Worm (Caenorhabditis elegans): ENCODE data around the gene nsph-3.1.
"Not testable (repeated sequence)": the region's sequence is repeated elsewhere in the genome, so short reads cannot be mapped to it uniquely, and the experiment has no call there.

DNA sequence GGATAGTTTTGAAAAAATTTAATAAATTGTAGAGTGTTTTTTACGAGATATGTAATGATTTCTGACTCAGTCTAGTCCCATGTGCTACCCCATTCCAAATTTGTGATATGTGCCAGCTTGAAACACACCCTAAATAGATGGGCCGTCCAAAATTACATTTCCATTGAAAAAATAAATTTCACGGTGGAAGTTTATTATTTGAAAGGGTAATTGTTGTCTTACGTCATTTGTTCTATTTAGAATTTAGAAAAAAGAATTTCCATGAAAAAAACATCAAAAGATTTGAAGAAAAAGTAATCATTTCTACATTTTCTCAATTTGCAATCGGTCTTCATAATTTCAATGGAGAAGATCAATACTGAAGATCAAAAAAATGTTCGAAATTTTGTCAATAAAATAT lies 5.3 kb downstream of the nsph-3.1 start, which contains the start of gene Y69E1A.4:
- TF ChIP-seq snpc-4 (tag; optimal IDR thresholded peaks at IDR 0.05); lin-39 (tag; optimal IDR thresholded peaks at IDR 0.05); unc-39 (tag; optimal IDR thresholded peaks at IDR 0.05); aly-2 (tag; optimal IDR thresholded peaks at IDR 0.05); lin-11 (tag; optimal IDR thresholded peaks at IDR 0.05); R02D3.7 (tag; optimal IDR thresholded peaks at IDR 0.05); blmp-1 (tag; optimal IDR thresholded peaks at IDR 0.05; ENCODE audit: insufficient read depth); unc-62 (GFP tag; optimal IDR thresholded peaks at IDR 0.05); ama-1 (optimal IDR thresholded peaks at IDR 0.05); lsy-2 (tag; optimal IDR thresholded peaks at IDR 0.05); F13H6.1 (tag; optimal IDR thresholded peaks at IDR 0.05); nhr-6 (tag; optimal IDR thresholded peaks at IDR 0.05); ztf-11 (tag; optimal IDR thresholded peaks at IDR 0.05): not testable (repeated sequence)
